Worm (Caenorhabditis elegans) whole organism, early embryonic: ENCODE measurements around the gene K09D9.9.

Source experiments
- B0310.2 ChIP-seq: sonication (generic microtip); optimal IDR thresholded peaks from 2 replicates; lab custom pipeline; 2016; ENCODE audit warnings: mild to moderate bottlenecking, missing genetic modification characterization, missing compliant biosample characterization
- ceh-13 ChIP-seq: fragments of 200-800 bp; sonication (Bioruptor generic); optimal IDR thresholded peaks from 2 replicates; lab custom pipeline; 2018; ENCODE audit warnings: mild to moderate bottlenecking, missing genetic modification characterization, missing compliant biosample characterization
- flt-1 ChIP-seq: fragments of 200-800 bp; sonication (Bioruptor generic); IDR thresholded peaks from 2 replicates; pipeline ENCODE4 v1.3.6; 2022; ENCODE audit warnings: missing genetic modification characterization, missing compliant biosample characterization
- sea-1 ChIP-seq: fragments of 200-800 bp; sonication (Bioruptor generic); conservative IDR thresholded peaks from 2 replicates; pipeline ENCODE4 v1.3.6; 2022; ENCODE audit warnings: missing genetic modification characterization, missing compliant biosample characterization
- tbx-11 ChIP-seq: fragments of 200-800 bp; sonication (Bioruptor generic); IDR thresholded peaks from 2 replicates; pipeline ENCODE4 v1.3.6; 2022; ENCODE audit warnings: missing genetic modification characterization, missing compliant biosample characterization
- tbx-37 ChIP-seq: fragments of 200-800 bp; sonication (Bioruptor generic); conservative IDR thresholded peaks from 2 replicates; pipeline ENCODE4 v1.3.6; 2022; ENCODE audit warnings: missing genetic modification reagents, missing genetic modification characterization, missing compliant biosample characterization

ce11 chrV:4010170-4010569 is 16.2 kb upstream of the K09D9.9 start, which contains the start of gene srh-4:
- TF ChIP-seq tbx-11 (GFP tag; lab: Robert Waterston, UW) = no peak
- TF ChIP-seq B0310.2 (tag; lab: Kevin White, UChicago) = no peak
- TF ChIP-seq tbx-37 (GFP tag; lab: Robert Waterston, UW) = no peak
- TF ChIP-seq ceh-13 (GFP tag; lab: Kevin White, UChicago) = no peak
- no peak for TF ChIP-seq flt-1 (GFP tag; lab: Robert Waterston, UW)
- TF ChIP-seq sea-1 = no peak
